Fruit fly (Drosophila melanogaster): ENCODE results near the gene RnrL.
A peak's percentile ranks its signal among the peaks of the same experiment; 100 is the strongest.

dm6 chr2L:10303786-10304185, 24.0 kb downstream of the RnrL start, which contains the start of gene nmd:
- TF ChIP-seq CG7045 (GFP tag; optimal IDR thresholded peaks at IDR 0.05) (no peak), bab1 (GFP tag; optimal IDR thresholded peaks at IDR 0.05) (peak; percentile 61), tj (GFP tag; optimal IDR thresholded peaks at IDR 0.05) (no peak)
